Fruit fly (Drosophila melanogaster): ENCODE results near the gene QC.
A peak's percentile ranks its signal among the peaks of the same experiment; 100 is the strongest.

The QC gene

DNA sequence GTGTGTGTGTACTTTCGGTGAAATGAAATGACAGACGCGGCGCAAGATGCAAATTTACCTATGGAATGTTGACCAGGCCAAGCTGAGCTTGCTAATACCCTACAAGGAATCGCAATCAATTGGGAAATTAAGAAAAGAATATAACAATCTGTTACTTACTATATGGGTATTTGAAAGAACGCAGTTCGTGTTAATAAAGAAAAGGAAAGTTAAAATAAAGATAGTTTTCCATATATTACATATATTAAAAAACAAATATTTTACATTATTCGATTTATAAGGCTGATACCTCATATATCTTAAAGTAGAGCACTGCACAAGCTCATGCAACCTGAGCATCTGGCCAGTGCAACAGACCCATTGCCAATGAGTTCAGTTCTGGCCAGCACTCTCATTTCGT, 50.6 kb downstream of the QC start (continued):
- TF ChIP-seq OdsH (GFP tag; optimal IDR thresholded peaks at IDR 0.05) (peak; percentile 22), fd85E (GFP tag; optimal IDR thresholded peaks at IDR 0.05) (no peak), CG8632 (GFP tag; optimal IDR thresholded peaks at IDR 0.05) (no peak), CG6276 (GFP tag; optimal IDR thresholded peaks at IDR 0.05) (no peak), topi (GFP tag; optimal IDR thresholded peaks at IDR 0.05) (peak; percentile 60), Met (GFP tag; optimal IDR thresholded peaks at IDR 0.05) (peak; percentile 62), CG11902 (GFP tag; optimal IDR thresholded peaks at IDR 0.05) (peak; percentile 45)
